Worm (Caenorhabditis elegans) whole organism, mixed stage, embryonic: ENCODE measurements around the gene T20D4.15.

Experiments
- M03D4.4 ChIP-seq: sonication (generic microtip); optimal IDR thresholded peaks from 2 replicates; lab custom pipeline; 2017; ENCODE audit warnings: mild to moderate bottlenecking, missing genetic modification characterization, missing compliant biosample characterization
- bed-3 ChIP-seq: fragments of 200-800 bp; sonication (Bioruptor generic); optimal IDR thresholded peaks from 3 replicates; lab custom pipeline; 2018; ENCODE audit warnings: mild to moderate bottlenecking, missing genetic modification characterization, moderate library complexity, missing compliant biosample characterization
- blmp-1 ChIP-seq: fragments of 150-350 bp; optimal IDR thresholded peaks from 2 replicates; lab custom pipeline; 2014; ENCODE audit warnings: missing biosample characterization, missing genetic modification characterization
- ceh-43 ChIP-seq: fragments of 200-800 bp; sonication (Bioruptor generic); optimal IDR thresholded peaks from 2 replicates; lab custom pipeline; 2018; ENCODE audit warnings: mild to moderate bottlenecking, missing genetic modification characterization, moderate library complexity, missing compliant biosample characterization
- ceh-83 ChIP-seq: fragments of 200-800 bp; sonication (Bioruptor generic); optimal IDR thresholded peaks from 2 replicates; lab custom pipeline; 2018; ENCODE audit warnings: mild to moderate bottlenecking, missing genetic modification characterization, missing compliant biosample characterization
- ces-1 ChIP-seq: fragments of 150-350 bp; optimal IDR thresholded peaks from 2 replicates; lab custom pipeline; 2014; ENCODE audit warnings: missing biosample characterization, missing genetic modification reagents, missing genetic modification characterization
- cnd-1 ChIP-seq: fragments of 200-800 bp; sonication (Bioruptor generic); optimal IDR thresholded peaks from 2 replicates; lab custom pipeline; 2018; ENCODE audit warnings: mild to moderate bottlenecking, missing genetic modification characterization, missing compliant biosample characterization
- drap-1 ChIP-seq: fragments of 200-800 bp; sonication (Bioruptor generic); optimal IDR thresholded peaks from 3 replicates; lab custom pipeline; 2018; ENCODE audit warnings: mild to moderate bottlenecking, missing genetic modification characterization, missing compliant biosample characterization
- elt-1 ChIP-seq: sonication (generic microtip); optimal IDR thresholded peaks from 2 replicates; lab custom pipeline; 2017; ENCODE audit warnings: missing genetic modification characterization, mild to moderate bottlenecking, missing compliant biosample characterization, antibody characterized with exemption, moderate library complexity, borderline replicate concordance; ENCODE audit not compliant: insufficient read depth
- elt-3 ChIP-seq: fragments of 150-350 bp; optimal IDR thresholded peaks from 2 replicates; lab custom pipeline; 2014; ENCODE audit warnings: missing biosample characterization, missing genetic modification characterization
- flh-1 ChIP-seq: fragments of 200-800 bp; sonication (Bioruptor generic); optimal IDR thresholded peaks from 2 replicates; lab custom pipeline; 2018; ENCODE audit warnings: mild to moderate bottlenecking, missing genetic modification characterization, moderate library complexity, missing compliant biosample characterization
- hlh-1 ChIP-seq: fragments of 150-350 bp; optimal IDR thresholded peaks from 2 replicates; lab custom pipeline; 2014; ENCODE audit warnings: missing biosample characterization, missing genetic modification reagents, missing genetic modification characterization
- lin-13 ChIP-seq: fragments of 150-350 bp; optimal IDR thresholded peaks from 2 replicates; lab custom pipeline; 2014; ENCODE audit warnings: missing biosample characterization, missing genetic modification characterization
- lin-32 ChIP-seq: fragments of 200-800 bp; sonication (Bioruptor generic); optimal IDR thresholded peaks from 2 replicates; lab custom pipeline; 2018; ENCODE audit warnings: mild to moderate bottlenecking, missing genetic modification characterization, missing compliant biosample characterization
- lsy-2 ChIP-seq: fragments of 150-350 bp; optimal IDR thresholded peaks from 2 replicates; lab custom pipeline; 2014; ENCODE audit warnings: missing biosample characterization, missing genetic modification characterization
- mep-1 ChIP-seq: fragments of 150-350 bp; optimal IDR thresholded peaks from 2 replicates; lab custom pipeline; 2017; ENCODE audit warnings: missing biosample characterization, missing genetic modification reagents, missing genetic modification characterization, inconsistent platforms
- mls-2 ChIP-seq: sonication (generic microtip); optimal IDR thresholded peaks from 2 replicates; lab custom pipeline; 2016; ENCODE audit warnings: mild to moderate bottlenecking, missing genetic modification characterization, moderate library complexity, missing compliant biosample characterization
- nhr-12 ChIP-seq: fragments of 150-350 bp; optimal IDR thresholded peaks from 2 replicates; lab custom pipeline; 2014; ENCODE audit warnings: missing biosample characterization, missing genetic modification characterization
- nhr-237 ChIP-seq: fragments of 150-350 bp; optimal IDR thresholded peaks from 2 replicates; lab custom pipeline; 2014; ENCODE audit warnings: missing biosample characterization, missing genetic modification characterization
- nhr-76 ChIP-seq: sonication (generic microtip); optimal IDR thresholded peaks from 2 replicates; lab custom pipeline; 2017; ENCODE audit warnings: missing biosample characterization, missing genetic modification characterization
- pha-4 ChIP-seq: fragments of 150-350 bp; optimal IDR thresholded peaks from 2 replicates; lab custom pipeline; 2018; ENCODE audit warnings: missing biosample characterization, missing genetic modification reagents, missing genetic modification characterization
- sem-2 ChIP-seq: fragments of 200-800 bp; sonication (Bioruptor generic); optimal IDR thresholded peaks from 2 replicates; lab custom pipeline; 2018; ENCODE audit warnings: mild to moderate bottlenecking, missing genetic modification characterization, missing compliant biosample characterization
- snpc-4 ChIP-seq: fragments of 150-350 bp; optimal IDR thresholded peaks from 2 replicates; lab custom pipeline; 2014; ENCODE audit warnings: missing biosample characterization, missing genetic modification characterization
- sptf-1 ChIP-seq: sonication (generic microtip); optimal IDR thresholded peaks from 2 replicates; lab custom pipeline; 2017; ENCODE audit warnings: mild to moderate bottlenecking, missing genetic modification characterization, moderate library complexity, missing compliant biosample characterization
- tbx-8 ChIP-seq: fragments of 200-800 bp; sonication (Bioruptor generic); optimal IDR thresholded peaks from 2 replicates; lab custom pipeline; 2018; ENCODE audit warnings: mild to moderate bottlenecking, missing genetic modification characterization, moderate library complexity, missing compliant biosample characterization
- unc-120 ChIP-seq: sonication (generic microtip); optimal IDR thresholded peaks from 2 replicates; lab custom pipeline; 2017; ENCODE audit warnings: missing genetic modification characterization, missing compliant biosample characterization; ENCODE audit not compliant: poor library complexity, severe bottlenecking
- unc-39 ChIP-seq: fragments of 150-350 bp; optimal IDR thresholded peaks from 2 replicates; lab custom pipeline; 2014; ENCODE audit warnings: missing biosample characterization, missing genetic modification characterization
- unc-62 ChIP-seq: fragments of 150-350 bp; optimal IDR thresholded peaks from 2 replicates; lab custom pipeline; 2014; ENCODE audit warnings: missing biosample characterization, missing genetic modification reagents, missing genetic modification characterization
- zip-8 ChIP-seq: fragments of 150-350 bp; optimal IDR thresholded peaks from 2 replicates; lab custom pipeline; 2014; ENCODE audit warnings: missing biosample characterization, missing genetic modification characterization
- ztf-11 ChIP-seq: fragments of 150-350 bp; optimal IDR thresholded peaks from 2 replicates; lab custom pipeline; 2014; ENCODE audit warnings: missing biosample characterization, missing genetic modification characterization

Gene T20D4.15

ce11 chrV:3347486-3347885 lies 47.1 kb downstream of the T20D4.15 start:
- TF ChIP-seq M03D4.4 (no peak), tbx-8 (GFP tag; lab: Kevin White, UChicago) (no peak), pha-4 (tag; lab: Kevin White, UChicago) (no peak), sptf-1 (tag; lab: Kevin White, UChicago) (no peak), lin-13 (no peak), lin-32 (GFP tag; lab: Kevin White, UChicago) (no peak), hlh-1 (tag; lab: Kevin White, UChicago) (no peak), zip-8 (no peak), nhr-12 (tag; lab: Kevin White, UChicago) (no peak), unc-120 (tag; lab: Kevin White, UChicago) (no peak), unc-39 (tag; lab: Kevin White, UChicago) (no peak), elt-3 (tag; lab: Kevin White, UChicago) (no peak), drap-1 (GFP tag; lab: Kevin White, UChicago) (no peak), blmp-1 (tag; lab: Kevin White, UChicago) (no peak), bed-3 (GFP tag; lab: Kevin White, UChicago) (no peak), ztf-11 (tag; lab: Kevin White, UChicago) (no peak), ceh-43 (GFP tag; lab: Kevin White, UChicago) (no peak), snpc-4 (no peak), mls-2 (no peak), flh-1 (GFP tag; lab: Kevin White, UChicago) (no peak)

DNA sequence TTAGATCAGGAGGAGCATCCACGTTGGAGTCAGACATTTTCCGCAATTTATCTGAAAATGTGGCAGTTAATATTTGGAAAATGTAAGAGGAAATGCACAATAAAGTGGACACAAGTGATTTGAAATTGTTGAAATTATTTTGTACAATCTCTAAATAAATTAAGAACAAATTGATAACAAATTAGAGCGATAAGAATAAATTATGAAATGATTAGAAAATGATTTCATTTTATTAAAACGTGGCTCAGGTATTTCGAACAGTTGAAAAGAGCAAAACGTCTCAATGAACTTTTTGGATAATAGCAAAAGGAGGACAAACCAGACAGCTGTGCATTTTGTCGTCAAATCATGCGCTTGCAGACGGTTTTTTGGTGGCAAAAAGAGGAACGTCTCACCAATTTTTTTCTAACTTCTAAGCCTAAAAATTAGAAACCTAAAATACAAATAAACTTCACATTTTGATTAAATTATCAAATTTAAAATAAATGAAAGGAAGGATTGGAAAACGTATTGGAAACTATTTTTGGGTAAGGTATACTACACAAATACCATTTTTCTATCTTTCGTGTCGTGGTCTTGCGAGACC lies 48.0 kb downstream of the T20D4.15 start, which contains the start of gene fbxa-65:
TSS of gene fbxa-65 (minus strand) at position 51 of the 586 bp plus-strand sequence.
- TF ChIP-seq snpc-4: no peak
- TF ChIP-seq lin-13: no peak
- TF ChIP-seq unc-120 (tag; lab: Kevin White, UChicago): no peak
- no peak for TF ChIP-seq pha-4 (tag; lab: Kevin White, UChicago)
- TF ChIP-seq elt-1: no peak
- TF ChIP-seq hlh-1 (tag; lab: Kevin White, UChicago): no peak
- no peak for TF ChIP-seq ces-1
- no peak for TF ChIP-seq nhr-76
- no peak for TF ChIP-seq ztf-11 (tag; lab: Kevin White, UChicago)
- TF ChIP-seq M03D4.4: no peak
- TF ChIP-seq mep-1 (tag; lab: Kevin White, UChicago): no peak
- TF ChIP-seq nhr-12 (tag; lab: Kevin White, UChicago): no peak
- no peak for TF ChIP-seq unc-62 (GFP tag; lab: Kevin White, UChicago)
- no peak for TF ChIP-seq ceh-83 (GFP tag; lab: Kevin White, UChicago)
- no peak for TF ChIP-seq lsy-2 (tag; lab: Kevin White, UChicago)
- TF ChIP-seq mls-2: no peak
- no peak for TF ChIP-seq blmp-1 (tag; lab: Kevin White, UChicago)
- TF ChIP-seq sem-2 (GFP tag; lab: Kevin White, UChicago): no peak

DNA sequence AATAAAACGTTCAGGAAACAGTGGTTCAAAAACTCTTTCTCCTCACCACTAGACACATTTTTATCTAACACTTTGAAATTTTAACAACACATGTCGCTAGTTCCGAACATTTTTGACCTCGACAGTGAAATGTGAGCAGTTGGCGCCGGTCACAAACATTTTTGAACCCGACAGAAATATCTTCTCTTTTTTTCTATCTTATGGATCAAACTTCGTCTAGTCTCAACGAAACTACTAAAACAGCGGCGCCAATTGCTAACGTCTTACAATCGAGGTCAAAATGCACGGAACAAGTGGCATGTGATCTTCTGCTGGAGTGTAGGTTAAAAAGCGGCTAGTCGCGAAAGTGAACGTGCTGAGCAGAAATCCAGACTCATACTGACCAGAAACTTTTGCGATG lies 50.5 kb downstream of the T20D4.15 start:
- TF ChIP-seq sptf-1 (tag; lab: Kevin White, UChicago): no peak
- TF ChIP-seq cnd-1 (tag; lab: Kevin White, UChicago): no peak
- no peak for TF ChIP-seq nhr-237
- no peak for TF ChIP-seq snpc-4
- TF ChIP-seq M03D4.4: no peak
- no peak for TF ChIP-seq tbx-8 (GFP tag; lab: Kevin White, UChicago)
- no peak for TF ChIP-seq pha-4 (tag; lab: Kevin White, UChicago)
- TF ChIP-seq elt-3 (tag; lab: Kevin White, UChicago): no peak
